Fruit fly (Drosophila melanogaster) whole organism, adult: ENCODE results near the gene CG11790.
A peak's percentile ranks its signal among the peaks of the same experiment; 100 is the strongest.

ENCODE experiments used
- CG12768 ChIP-seq: fragments of 200-800 bp; sonication (Bioruptor generic); optimal IDR thresholded peaks from 2 replicates; lab custom pipeline; 2017; ENCODE audit warnings: missing biosample characterization, missing genetic modification characterization, mild to moderate bottlenecking, moderate library complexity, missing genetic modification reagents
- CG1620 ChIP-seq: fragments of 200-800 bp; sonication (Bioruptor generic); optimal IDR thresholded peaks from 2 replicates; lab custom pipeline; 2016; ENCODE audit warnings: missing biosample characterization, missing genetic modification characterization
- kay ChIP-seq: fragments of 200-800 bp; sonication (Bioruptor generic); peaks from one replicate; lab custom pipeline; 2016; ENCODE audit warnings: missing biosample characterization, missing genetic modification characterization, borderline replicate concordance

- peak; percentile 1 for TF ChIP-seq CG12768
- peak; percentile 65 for TF ChIP-seq CG1620
- TF ChIP-seq kay: no peak
Observed at dm6 chr3R:25039028-25039476, 8.5 kb upstream of the CG11790 start, which contains the start of the genes Ythdf and bai.
